Worm (Caenorhabditis elegans): Measurements from ENCODE around the gene arrd-26.

Gene arrd-26

ce11 chrIV:2032946-2033411, 33.0 kb upstream of the arrd-26 start, which contains the start of gene cpsf-1 (continued):
- TF ChIP-seq nhr-90 (tag; optimal IDR thresholded peaks at IDR 0.05; ENCODE audit: poor library complexity) (no peak), blmp-1 (tag; optimal IDR thresholded peaks at IDR 0.05) (peak; percentile 87), alr-1 (tag; optimal IDR thresholded peaks at IDR 0.05; ENCODE audit: borderline replicate concordance) (no peak), fos-1 (tag; optimal IDR thresholded peaks at IDR 0.05) (peak; percentile 87), xbp-1 (tag; optimal IDR thresholded peaks at IDR 0.05) (peak; percentile 82), lin-35 (GFP tag; optimal IDR thresholded peaks at IDR 0.05) (peak; percentile 86 to 93), nhr-11 (tag; optimal IDR thresholded peaks at IDR 0.05) (peak; percentile 6), ets-5 (GFP tag; IDR thresholded peaks at IDR 0.05) (no peak), nhr-19 (GFP tag; conservative IDR thresholded peaks at IDR 0.05) (peak; percentile 77), mab-9 (GFP tag; IDR thresholded peaks at IDR 0.05) (no peak), nhr-85 (tag) (peak; percentile 85), unc-98 (GFP tag; IDR thresholded peaks at IDR 0.05) (peak; percentile 60), fkh-10 (GFP tag; optimal IDR thresholded peaks at IDR 0.05) (peak; percentile 62), egl-13 (tag; optimal IDR thresholded peaks at IDR 0.05) (peak; percentile 53), C16A3.4 (tag; optimal IDR thresholded peaks at IDR 0.05) (peak; percentile 94), tbx-2 (tag; optimal IDR thresholded peaks at IDR 0.05) (peak; percentile 84), nhr-47 (tag; optimal IDR thresholded peaks at IDR 0.05) (no peak), tlp-1 (tag; optimal IDR thresholded peaks at IDR 0.05) (no peak), ceh-8 (GFP tag; optimal IDR thresholded peaks at IDR 0.05) (peak; percentile 38), efl-3 (GFP tag; optimal IDR thresholded peaks at IDR 0.05) (no peak), mep-1 (tag; optimal IDR thresholded peaks at IDR 0.05) (peak; percentile 90), vab-15 (tag; optimal IDR thresholded peaks at IDR 0.05) (peak; percentile 93), nhr-20 (tag; optimal IDR thresholded peaks at IDR 0.05) (peak; percentile 81), ceh-90 (tag; optimal IDR thresholded peaks at IDR 0.05) (peak; percentile 46), hpl-2 (GFP tag; optimal IDR thresholded peaks at IDR 0.05) (no peak), zag-1 (tag; optimal IDR thresholded peaks at IDR 0.05) (no peak), nhr-84 (tag; optimal IDR thresholded peaks at IDR 0.05) (no peak), swsn-7 (tag; optimal IDR thresholded peaks at IDR 0.05) (no peak), pag-3 (tag; optimal IDR thresholded peaks at IDR 0.05; ENCODE audit: borderline replicate concordance, insufficient read depth) (no peak), mdl-1 (tag; optimal IDR thresholded peaks at IDR 0.05) (peak in 1 of 2 experiments; percentile 83), ztf-4 (tag; optimal IDR thresholded peaks at IDR 0.05) (no peak), pqm-1 (tag; optimal IDR thresholded peaks at IDR 0.05) (no peak), nhr-71 (tag; optimal IDR thresholded peaks at IDR 0.05) (no peak), sox-4 (tag; optimal IDR thresholded peaks at IDR 0.05) (peak; percentile 30), hlh-17 (GFP tag; optimal IDR thresholded peaks at IDR 0.05; ENCODE audit: borderline replicate concordance) (no peak)

- no peak for TF ChIP-seq fkh-10 (GFP tag; optimal IDR thresholded peaks at IDR 0.05)
- peak; percentile 5 for TF ChIP-seq fkh-8 (tag; optimal IDR thresholded peaks at IDR 0.05)
Observed at ce11 chrIV:2036974-2037373, 29.0 kb upstream of the arrd-26 start, which contains the start of the genes Y76B12C.9 and cng-2. Gene Y76B12C.9 (minus strand): TSS chrIV:2037074. Gene cng-2 (plus strand): TSS chrIV:2037191.

ce11 chrIV:2037497-2037896, 28.5 kb upstream of the arrd-26 start:
- TF ChIP-seq fos-1 (tag; optimal IDR thresholded peaks at IDR 0.05): no peak
- TF ChIP-seq nhr-85 (tag): peak; percentile 49

- peak; percentile 91 for TF ChIP-seq fkh-10 (GFP tag; optimal IDR thresholded peaks at IDR 0.05)
- TF ChIP-seq tlp-1 (tag; optimal IDR thresholded peaks at IDR 0.05): no peak
- TF ChIP-seq fkh-8 (tag; optimal IDR thresholded peaks at IDR 0.05): peak; percentile 88
- TF ChIP-seq xbp-1 (tag; optimal IDR thresholded peaks at IDR 0.05): peak; percentile 74
- TF ChIP-seq dsc-1 (tag; optimal IDR thresholded peaks at IDR 0.05): peak; percentile 91
- peak; percentile 50; the same call in 1 of the 2 replicates for TF ChIP-seq mab-9 (GFP tag; IDR thresholded peaks at IDR 0.05)
- TF ChIP-seq nhr-85 (tag): peak; percentile 92
- TF ChIP-seq sox-4 (tag; optimal IDR thresholded peaks at IDR 0.05): no peak
- TF ChIP-seq alr-1 (tag; optimal IDR thresholded peaks at IDR 0.05; ENCODE audit: borderline replicate concordance): no peak
- no peak for TF ChIP-seq hpl-2 (GFP tag; optimal IDR thresholded peaks at IDR 0.05)
- TF ChIP-seq mdl-1 (tag; optimal IDR thresholded peaks at IDR 0.05): peak in 1 of 2 experiments; percentile 34
- TF ChIP-seq pax-3 (tag; optimal IDR thresholded peaks at IDR 0.05): no peak
- TF ChIP-seq ama-1 (optimal IDR thresholded peaks at IDR 0.05): peak; percentile 26
- no peak for TF ChIP-seq unc-62 (GFP tag; optimal IDR thresholded peaks at IDR 0.05)
- TF ChIP-seq F16B12.6 (tag; optimal IDR thresholded peaks at IDR 0.05): no peak
- TF ChIP-seq ceh-82 (tag; optimal IDR thresholded peaks at IDR 0.05): peak; percentile 54 to 88 (median 77)
- TF ChIP-seq fkh-4 (tag; optimal IDR thresholded peaks at IDR 0.05; ENCODE audit: borderline replicate concordance): peak; percentile 47
- peak; percentile 21 for TF ChIP-seq lin-15B (tag; optimal IDR thresholded peaks at IDR 0.05)
- TF ChIP-seq mep-1 (tag; optimal IDR thresholded peaks at IDR 0.05): peak; percentile 81
- peak; percentile 64 for TF ChIP-seq lin-13 (GFP tag; optimal IDR thresholded peaks at IDR 0.05)
- peak; percentile 75 for TF ChIP-seq ceh-8 (GFP tag; optimal IDR thresholded peaks at IDR 0.05)
- peak; percentile 97 for TF ChIP-seq lin-14 (GFP tag; optimal IDR thresholded peaks at IDR 0.05)
- peak; percentile 85 for TF ChIP-seq ztf-4 (tag; optimal IDR thresholded peaks at IDR 0.05)
Observed at ce11 chrIV:2048839-2049238, 17.2 kb upstream of the arrd-26 start.
